Worm (Caenorhabditis elegans) whole organism, dauer: ENCODE results near the gene rap-3.
"Not testable (repeated sequence)": the region's sequence is repeated elsewhere in the genome, so short reads cannot be mapped to it uniquely, and the experiment has no call there.

Experiments
- unc-62 ChIP-seq: sonication (generic microtip); optimal IDR thresholded peaks from 2 replicates; lab custom pipeline; 2017; ENCODE audit warnings: missing biosample characterization, missing genetic modification reagents, missing genetic modification characterization

rap-3 gene

ce11 chrIV:11176967-11177366 is at the start of gene rap-3:
TSS of gene rap-3 (plus strand) at chrIV:11177267.
- no peak for TF ChIP-seq unc-62 (GFP tag; lab: Kevin White, UChicago)

- no peak for TF ChIP-seq unc-62 (GFP tag; lab: Kevin White, UChicago)
These were observed 46.3 kb upstream of the rap-3 start for ce11 chrIV:11130774-11131173.

ce11 chrIV:11131268-11131667 is 45.8 kb upstream of the rap-3 start, which contains the start of gene ard-1:
TSS of gene ard-1 (plus strand) at chrIV:11131279.
- no peak for TF ChIP-seq unc-62 (GFP tag; lab: Kevin White, UChicago)

- no peak for TF ChIP-seq unc-62 (GFP tag; lab: Kevin White, UChicago)
These were observed 34.5 kb upstream of the rap-3 start, which contains the start of gene skih-2 for ce11 chrIV:11142314-11143227. TSS of gene skih-2 (minus strand) at chrIV:11142364.

- no peak for TF ChIP-seq unc-62 (GFP tag; lab: Kevin White, UChicago)
These were observed 33.9 kb upstream of the rap-3 start, which contains the start of gene F01G4.4 for ce11 chrIV:11143228-11143444. TSS of gene F01G4.4 (plus strand) at chrIV:11143345.

- TF ChIP-seq unc-62 (GFP tag; lab: Kevin White, UChicago) = no peak
These were observed 31.1 kb upstream of the rap-3 start for ce11 chrIV:11145929-11146339.

ce11 chrIV:11146492-11146891 is 30.6 kb upstream of the rap-3 start:
- no peak for TF ChIP-seq unc-62 (GFP tag; lab: Kevin White, UChicago)

ce11 chrIV:11146962-11147470 is 30.1 kb upstream of the rap-3 start, which contains the start of gene pigq-1:
TSS of gene pigq-1 (minus strand) at chrIV:11147247.
- no peak for TF ChIP-seq unc-62 (GFP tag; lab: Kevin White, UChicago)

ce11 chrIV:11148788-11149366 is 28.2 kb upstream of the rap-3 start:
- TF ChIP-seq unc-62 (GFP tag; lab: Kevin White, UChicago) = no peak

ce11 chrIV:11149454-11150163 is 27.5 kb upstream of the rap-3 start, which contains the start of the genes F01G4.6 and pfd-1:
TSS of gene F01G4.6 (minus strand) at chrIV:11149504.
TSS of gene pfd-1 (plus strand) at chrIV:11150113.
- TF ChIP-seq unc-62 (GFP tag; lab: Kevin White, UChicago) = peak; percentile 13

- no peak for TF ChIP-seq unc-62 (GFP tag; lab: Kevin White, UChicago)
These were observed 26.2 kb upstream of the rap-3 start, which contains the start of gene C08F8.2 for ce11 chrIV:11150844-11151243. TSS of gene C08F8.2 (plus strand) at chrIV:11150997.

- TF ChIP-seq unc-62 (GFP tag; lab: Kevin White, UChicago) = not testable (repeated sequence)
These were observed 22.5 kb upstream of the rap-3 start, which contains the start of gene C08F8.3 for ce11 chrIV:11154425-11155114. TSS of gene C08F8.3 (plus strand) at chrIV:11155044.

- TF ChIP-seq unc-62 (GFP tag; lab: Kevin White, UChicago) = no peak
These were observed 20.5 kb upstream of the rap-3 start for ce11 chrIV:11156526-11156925.

ce11 chrIV:11159886-11160285 is 17.2 kb upstream of the rap-3 start, which contains the start of gene mboa-4:
TSS of gene mboa-4 (minus strand) at chrIV:11159986.
- no peak for TF ChIP-seq unc-62 (GFP tag; lab: Kevin White, UChicago)

- no peak for TF ChIP-seq unc-62 (GFP tag; lab: Kevin White, UChicago)
These were observed 16.4 kb upstream of the rap-3 start, which contains the start of gene C08F8.15 for ce11 chrIV:11160707-11161106. TSS of gene C08F8.15 (minus strand) at chrIV:11160807.
